Worm (Caenorhabditis elegans) whole organism, mixed stage, embryonic: ENCODE measurements around the gene glb-32.

Experiments
- M03D4.4 ChIP-seq: sonication (generic microtip); optimal IDR thresholded peaks from 2 replicates; lab custom pipeline; 2017; ENCODE audit warnings: mild to moderate bottlenecking, missing genetic modification characterization, missing compliant biosample characterization
- bed-3 ChIP-seq: fragments of 200-800 bp; sonication (Bioruptor generic); optimal IDR thresholded peaks from 3 replicates; lab custom pipeline; 2018; ENCODE audit warnings: mild to moderate bottlenecking, missing genetic modification characterization, moderate library complexity, missing compliant biosample characterization
- blmp-1 ChIP-seq: fragments of 150-350 bp; optimal IDR thresholded peaks from 2 replicates; lab custom pipeline; 2014; ENCODE audit warnings: missing biosample characterization, missing genetic modification characterization
- ceh-39 ChIP-seq: fragments of 150-350 bp; optimal IDR thresholded peaks from 2 replicates; lab custom pipeline; 2014; ENCODE audit warnings: missing biosample characterization, missing genetic modification characterization
- ceh-43 ChIP-seq: fragments of 200-800 bp; sonication (Bioruptor generic); optimal IDR thresholded peaks from 2 replicates; lab custom pipeline; 2018; ENCODE audit warnings: mild to moderate bottlenecking, missing genetic modification characterization, moderate library complexity, missing compliant biosample characterization
- ceh-83 ChIP-seq: fragments of 200-800 bp; sonication (Bioruptor generic); optimal IDR thresholded peaks from 2 replicates; lab custom pipeline; 2018; ENCODE audit warnings: mild to moderate bottlenecking, missing genetic modification characterization, missing compliant biosample characterization
- ces-1 ChIP-seq: fragments of 150-350 bp; optimal IDR thresholded peaks from 2 replicates; lab custom pipeline; 2014; ENCODE audit warnings: missing biosample characterization, missing genetic modification reagents, missing genetic modification characterization
- cnd-1 ChIP-seq: fragments of 200-800 bp; sonication (Bioruptor generic); optimal IDR thresholded peaks from 2 replicates; lab custom pipeline; 2018; ENCODE audit warnings: mild to moderate bottlenecking, missing genetic modification characterization, missing compliant biosample characterization
- drap-1 ChIP-seq: fragments of 200-800 bp; sonication (Bioruptor generic); optimal IDR thresholded peaks from 3 replicates; lab custom pipeline; 2018; ENCODE audit warnings: mild to moderate bottlenecking, missing genetic modification characterization, missing compliant biosample characterization
- elt-1 ChIP-seq: sonication (generic microtip); optimal IDR thresholded peaks from 2 replicates; lab custom pipeline; 2017; ENCODE audit warnings: missing genetic modification characterization, mild to moderate bottlenecking, missing compliant biosample characterization, antibody characterized with exemption, moderate library complexity, borderline replicate concordance; ENCODE audit not compliant: insufficient read depth
- elt-3 ChIP-seq: fragments of 150-350 bp; optimal IDR thresholded peaks from 2 replicates; lab custom pipeline; 2014; ENCODE audit warnings: missing biosample characterization, missing genetic modification characterization
- flh-1 ChIP-seq: fragments of 200-800 bp; sonication (Bioruptor generic); optimal IDR thresholded peaks from 2 replicates; lab custom pipeline; 2018; ENCODE audit warnings: mild to moderate bottlenecking, missing genetic modification characterization, moderate library complexity, missing compliant biosample characterization
- ham-2 ChIP-seq: fragments of 200-800 bp; sonication (Bioruptor generic); optimal IDR thresholded peaks from 2 replicates; lab custom pipeline; 2018; ENCODE audit warnings: mild to moderate bottlenecking, missing genetic modification characterization, missing compliant biosample characterization
- hlh-1 ChIP-seq: fragments of 150-350 bp; optimal IDR thresholded peaks from 2 replicates; lab custom pipeline; 2014; ENCODE audit warnings: missing biosample characterization, missing genetic modification reagents, missing genetic modification characterization
- lin-13 ChIP-seq: fragments of 150-350 bp; optimal IDR thresholded peaks from 2 replicates; lab custom pipeline; 2014; ENCODE audit warnings: missing biosample characterization, missing genetic modification characterization
- lin-32 ChIP-seq: fragments of 200-800 bp; sonication (Bioruptor generic); optimal IDR thresholded peaks from 2 replicates; lab custom pipeline; 2018; ENCODE audit warnings: mild to moderate bottlenecking, missing genetic modification characterization, missing compliant biosample characterization
- lsy-2 ChIP-seq: fragments of 150-350 bp; optimal IDR thresholded peaks from 2 replicates; lab custom pipeline; 2014; ENCODE audit warnings: missing biosample characterization, missing genetic modification characterization
- mab-5 ChIP-seq: fragments of 150-350 bp; optimal IDR thresholded peaks from 2 replicates; lab custom pipeline; 2014; ENCODE audit warnings: missing biosample characterization, missing genetic modification characterization
- mep-1 ChIP-seq: fragments of 150-350 bp; optimal IDR thresholded peaks from 2 replicates; lab custom pipeline; 2017; ENCODE audit warnings: missing biosample characterization, missing genetic modification reagents, missing genetic modification characterization, inconsistent platforms
- mls-2 ChIP-seq: sonication (generic microtip); optimal IDR thresholded peaks from 2 replicates; lab custom pipeline; 2016; ENCODE audit warnings: mild to moderate bottlenecking, missing genetic modification characterization, moderate library complexity, missing compliant biosample characterization
- nhr-12 ChIP-seq: fragments of 150-350 bp; optimal IDR thresholded peaks from 2 replicates; lab custom pipeline; 2014; ENCODE audit warnings: missing biosample characterization, missing genetic modification characterization
- nhr-2 ChIP-seq: fragments of 150-350 bp; optimal IDR thresholded peaks from 2 replicates; lab custom pipeline; 2014; ENCODE audit warnings: missing biosample characterization, missing genetic modification characterization
- nhr-237 ChIP-seq: fragments of 150-350 bp; optimal IDR thresholded peaks from 2 replicates; lab custom pipeline; 2014; ENCODE audit warnings: missing biosample characterization, missing genetic modification characterization
- nhr-28 ChIP-seq: fragments of 150-350 bp; optimal IDR thresholded peaks from 2 replicates; lab custom pipeline; 2014; ENCODE audit warnings: missing biosample characterization, missing genetic modification characterization
- nhr-76 ChIP-seq: sonication (generic microtip); optimal IDR thresholded peaks from 2 replicates; lab custom pipeline; 2017; ENCODE audit warnings: missing biosample characterization, missing genetic modification characterization
- pha-4 ChIP-seq: fragments of 150-350 bp; optimal IDR thresholded peaks from 2 replicates; lab custom pipeline; 2018; ENCODE audit warnings: missing biosample characterization, missing genetic modification reagents, missing genetic modification characterization
- sem-2 ChIP-seq: fragments of 200-800 bp; sonication (Bioruptor generic); optimal IDR thresholded peaks from 2 replicates; lab custom pipeline; 2018; ENCODE audit warnings: mild to moderate bottlenecking, missing genetic modification characterization, missing compliant biosample characterization
- snpc-4 ChIP-seq: fragments of 150-350 bp; optimal IDR thresholded peaks from 2 replicates; lab custom pipeline; 2014; ENCODE audit warnings: missing biosample characterization, missing genetic modification characterization
- sptf-1 ChIP-seq: sonication (generic microtip); optimal IDR thresholded peaks from 2 replicates; lab custom pipeline; 2017; ENCODE audit warnings: mild to moderate bottlenecking, missing genetic modification characterization, moderate library complexity, missing compliant biosample characterization
- tbx-8 ChIP-seq: fragments of 200-800 bp; sonication (Bioruptor generic); optimal IDR thresholded peaks from 2 replicates; lab custom pipeline; 2018; ENCODE audit warnings: mild to moderate bottlenecking, missing genetic modification characterization, moderate library complexity, missing compliant biosample characterization
- unc-120 ChIP-seq: sonication (generic microtip); optimal IDR thresholded peaks from 2 replicates; lab custom pipeline; 2017; ENCODE audit warnings: missing genetic modification characterization, missing compliant biosample characterization; ENCODE audit not compliant: poor library complexity, severe bottlenecking
- unc-39 ChIP-seq: fragments of 150-350 bp; optimal IDR thresholded peaks from 2 replicates; lab custom pipeline; 2014; ENCODE audit warnings: missing biosample characterization, missing genetic modification characterization
- unc-62 ChIP-seq: fragments of 150-350 bp; optimal IDR thresholded peaks from 2 replicates; lab custom pipeline; 2014; ENCODE audit warnings: missing biosample characterization, missing genetic modification reagents, missing genetic modification characterization
- zip-8 ChIP-seq: fragments of 150-350 bp; optimal IDR thresholded peaks from 2 replicates; lab custom pipeline; 2014; ENCODE audit warnings: missing biosample characterization, missing genetic modification characterization
- ztf-11 ChIP-seq: fragments of 150-350 bp; optimal IDR thresholded peaks from 2 replicates; lab custom pipeline; 2014; ENCODE audit warnings: missing biosample characterization, missing genetic modification characterization

Gene glb-32

ce11 chrV:5053335-5053734 is 36.0 kb downstream of the glb-32 start, which contains the start of gene cwp-4:
Gene cwp-4, plus strand, starts transcription at chrV:5053635.
- TF ChIP-seq drap-1 (no peak), pha-4 (no peak), unc-120 (no peak), unc-39 (tag; lab: Kevin White, UChicago) (no peak), mab-5 (tag; lab: Kevin White, UChicago) (no peak), mep-1 (no peak), lin-13 (tag; lab: Kevin White, UChicago) (no peak), nhr-237 (tag; lab: Kevin White, UChicago) (no peak)

- TF ChIP-seq ham-2 (GFP tag; lab: Kevin White, UChicago) (no peak), mep-1 (no peak), flh-1 (GFP tag; lab: Kevin White, UChicago) (no peak), unc-62 (no peak), ztf-11 (no peak), zip-8 (tag; lab: Kevin White, UChicago) (no peak), pha-4 (no peak), elt-3 (tag; lab: Kevin White, UChicago) (no peak), ceh-39 (tag; lab: Kevin White, UChicago) (no peak), sem-2 (GFP tag; lab: Kevin White, UChicago) (no peak), bed-3 (GFP tag; lab: Kevin White, UChicago) (no peak), M03D4.4 (tag; lab: Kevin White, UChicago) (no peak), nhr-12 (tag; lab: Kevin White, UChicago) (no peak)
Observed at ce11 chrV:5052233-5052632, 37.1 kb downstream of the glb-32 start, which contains the start of gene K11D12.12. Gene K11D12.12, plus strand, starts transcription at chrV:5052261.

- TF ChIP-seq blmp-1 (tag; lab: Kevin White, UChicago) (no peak), ces-1 (GFP tag; lab: Kevin White, UChicago) (no peak), drap-1 (no peak), hlh-1 (no peak), mep-1 (no peak), sem-2 (GFP tag; lab: Kevin White, UChicago) (no peak), mls-2 (tag; lab: Kevin White, UChicago) (no peak), lsy-2 (no peak), flh-1 (GFP tag; lab: Kevin White, UChicago) (no peak), nhr-2 (tag; lab: Kevin White, UChicago) (no peak), elt-1 (tag; lab: Kevin White, UChicago) (no peak), unc-120 (no peak), ztf-11 (no peak), pha-4 (no peak), ham-2 (GFP tag; lab: Kevin White, UChicago) (no peak), nhr-76 (tag; lab: Kevin White, UChicago) (no peak), zip-8 (tag; lab: Kevin White, UChicago) (no peak), nhr-12 (tag; lab: Kevin White, UChicago) (no peak), M03D4.4 (tag; lab: Kevin White, UChicago) (no peak)
Observed at ce11 chrV:5050073-5050599, 39.2 kb downstream of the glb-32 start.

ce11 chrV:5049333-5049942 is 39.9 kb downstream of the glb-32 start, which contains the start of the genes pqn-51 and K11D12.14:
Gene pqn-51, plus strand, starts transcription at chrV:5049607.
Gene K11D12.14, plus strand, starts transcription at chrV:5049636.
- TF ChIP-seq bed-3 (GFP tag; lab: Kevin White, UChicago) (peak; percentile 35), zip-8 (tag; lab: Kevin White, UChicago) (no peak), ceh-39 (tag; lab: Kevin White, UChicago) (no peak), unc-62 (peak; percentile 73), ceh-83 (no peak), ztf-11 (peak; percentile 10), M03D4.4 (tag; lab: Kevin White, UChicago) (no peak), mls-2 (tag; lab: Kevin White, UChicago) (no peak), drap-1 (peak; percentile 61), flh-1 (GFP tag; lab: Kevin White, UChicago) (no peak), ham-2 (GFP tag; lab: Kevin White, UChicago) (no peak), unc-39 (tag; lab: Kevin White, UChicago) (no peak), hlh-1 (peak; percentile 53), lin-32 (GFP tag; lab: Kevin White, UChicago) (no peak), cnd-1 (tag; lab: Kevin White, UChicago) (no peak), mab-5 (tag; lab: Kevin White, UChicago) (no peak), nhr-12 (tag; lab: Kevin White, UChicago) (no peak), blmp-1 (tag; lab: Kevin White, UChicago) (peak; percentile 88), nhr-28 (tag; lab: Kevin White, UChicago) (no peak), ces-1 (GFP tag; lab: Kevin White, UChicago) (peak; percentile 87), sptf-1 (tag; lab: Kevin White, UChicago) (peak; percentile 28), pha-4 (peak; percentile 42), snpc-4 (tag; lab: Kevin White, UChicago) (no peak), elt-3 (tag; lab: Kevin White, UChicago) (no peak), unc-120 (peak; percentile 95), nhr-2 (tag; lab: Kevin White, UChicago) (no peak), lin-13 (tag; lab: Kevin White, UChicago) (peak; percentile 42), tbx-8 (GFP tag; lab: Kevin White, UChicago) (peak; percentile 37), lsy-2 (peak; percentile 63), elt-1 (tag; lab: Kevin White, UChicago) (no peak), ceh-43 (GFP tag; lab: Kevin White, UChicago) (no peak), nhr-76 (tag; lab: Kevin White, UChicago) (no peak), nhr-237 (tag; lab: Kevin White, UChicago) (peak; percentile 92), sem-2 (GFP tag; lab: Kevin White, UChicago) (no peak), mep-1 (peak; percentile 3)
